Worm (Caenorhabditis elegans) whole organism, mixed stage, embryonic: ENCODE results near the gene him-3.

ENCODE experiments used
- cnd-1 ChIP-seq: fragments of 200-800 bp; sonication (Bioruptor generic); optimal IDR thresholded peaks from 2 replicates; lab custom pipeline; 2018; ENCODE audit warnings: mild to moderate bottlenecking, missing genetic modification characterization, missing compliant biosample characterization
- elt-3 ChIP-seq: fragments of 150-350 bp; optimal IDR thresholded peaks from 2 replicates; lab custom pipeline; 2014; ENCODE audit warnings: missing biosample characterization, missing genetic modification characterization
- hlh-1 ChIP-seq: fragments of 150-350 bp; optimal IDR thresholded peaks from 2 replicates; lab custom pipeline; 2014; ENCODE audit warnings: missing biosample characterization, missing genetic modification reagents, missing genetic modification characterization
- mep-1 ChIP-seq: fragments of 150-350 bp; optimal IDR thresholded peaks from 2 replicates; lab custom pipeline; 2017; ENCODE audit warnings: missing biosample characterization, missing genetic modification reagents, missing genetic modification characterization, inconsistent platforms
- nhr-12 ChIP-seq: fragments of 150-350 bp; optimal IDR thresholded peaks from 2 replicates; lab custom pipeline; 2014; ENCODE audit warnings: missing biosample characterization, missing genetic modification characterization
- nhr-237 ChIP-seq: fragments of 150-350 bp; optimal IDR thresholded peaks from 2 replicates; lab custom pipeline; 2014; ENCODE audit warnings: missing biosample characterization, missing genetic modification characterization
- nhr-28 ChIP-seq: fragments of 150-350 bp; optimal IDR thresholded peaks from 2 replicates; lab custom pipeline; 2014; ENCODE audit warnings: missing biosample characterization, missing genetic modification characterization
- nhr-76 ChIP-seq: sonication (generic microtip); optimal IDR thresholded peaks from 2 replicates; lab custom pipeline; 2017; ENCODE audit warnings: missing biosample characterization, missing genetic modification characterization
- unc-62 ChIP-seq: fragments of 150-350 bp; optimal IDR thresholded peaks from 2 replicates; lab custom pipeline; 2014; ENCODE audit warnings: missing biosample characterization, missing genetic modification reagents, missing genetic modification characterization

ce11 chrIV:6951259-6951658 is 26.0 kb upstream of the him-3 start:
- TF ChIP-seq elt-3 (no peak), nhr-76 (tag; lab: Kevin White, UChicago) (no peak), mep-1 (tag; lab: Kevin White, UChicago) (no peak), nhr-28 (tag; lab: Kevin White, UChicago) (no peak), cnd-1 (no peak), nhr-12 (tag; lab: Kevin White, UChicago) (no peak), nhr-237 (tag; lab: Kevin White, UChicago) (no peak), unc-62 (GFP tag; lab: Kevin White, UChicago) (no peak), hlh-1 (tag; lab: Kevin White, UChicago) (no peak)
